Fruit fly (Drosophila melanogaster): ENCODE data around the gene Pkcdelta.

The Pkcdelta gene

DNA sequence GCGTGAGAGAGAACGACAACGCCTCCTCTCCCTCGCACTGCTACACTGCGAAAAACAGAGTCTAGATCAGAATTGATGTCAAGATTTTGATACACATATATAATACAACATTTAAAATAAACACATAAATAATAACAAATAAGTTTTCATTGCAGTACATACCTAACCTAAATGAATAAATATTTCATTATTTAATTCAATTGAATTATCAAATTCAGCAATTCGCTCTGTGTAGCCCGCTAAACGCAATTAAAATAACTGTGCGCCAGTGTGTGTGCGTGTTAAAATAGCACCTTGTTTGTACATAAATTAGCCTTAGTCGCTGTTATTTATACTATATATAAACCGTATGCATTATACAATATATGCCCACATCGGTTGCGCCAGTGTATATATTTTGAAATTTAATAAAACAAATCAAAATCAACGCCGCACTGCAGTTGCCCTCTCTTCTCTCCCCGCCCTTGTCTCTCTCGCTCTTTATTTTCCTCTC is 40.3 kb downstream of the Pkcdelta start (continued):
- TF ChIP-seq CG9797 (GFP tag; optimal IDR thresholded peaks at IDR 0.05) (peak; percentile 4), NK7.1 (GFP tag; optimal IDR thresholded peaks at IDR 0.05) (peak; percentile 45), toy (GFP tag; IDR thresholded peaks at IDR 0.05) (peak; percentile 89), tup (GFP tag; optimal IDR thresholded peaks at IDR 0.05) (peak; percentile 77), CG4424 (GFP tag; optimal IDR thresholded peaks at IDR 0.05) (peak; percentile 91), row (GFP tag; IDR thresholded peaks at IDR 0.05) (peak; percentile 98), Antp (GFP tag; optimal IDR thresholded peaks at IDR 0.05) (peak; percentile 42), CHES-1-like (GFP tag; optimal IDR thresholded peaks at IDR 0.05) (no peak), Fer3 (tag; optimal IDR thresholded peaks at IDR 0.05) (peak; percentile 96), CG1603 (tag; optimal IDR thresholded peaks at IDR 0.05) (peak; percentile 86), tio (GFP tag; optimal IDR thresholded peaks at IDR 0.05) (peak; percentile 93), CG5953 (GFP tag; IDR thresholded peaks at IDR 0.05) (peak; percentile 60; the same call in 1 of the 2 replicates), CG30431 (GFP tag; optimal IDR thresholded peaks at IDR 0.05) (peak; percentile 75), sob (GFP tag; IDR thresholded peaks at IDR 0.05) (peak; percentile 97), cg (GFP tag; optimal IDR thresholded peaks at IDR 0.05) (peak; percentile 55), CG30403 (GFP tag; optimal IDR thresholded peaks at IDR 0.05) (peak; percentile 95), sisA (GFP tag; IDR thresholded peaks at IDR 0.05) (peak; percentile 94), CG6689 (GFP tag; IDR thresholded peaks at IDR 0.05) (peak; percentile 93), Stat92E (GFP tag; optimal IDR thresholded peaks at IDR 0.05) (no peak), D (optimal IDR thresholded peaks at IDR 0.05) (no peak), D (GFP tag; optimal IDR thresholded peaks at IDR 0.05) (peak; percentile 92), CG17359 (tag; optimal IDR thresholded peaks at IDR 0.05) (peak; percentile 96), CG14965 (GFP tag; optimal IDR thresholded peaks at IDR 0.05; ENCODE audit: borderline replicate concordance) (no peak), CG1647 (GFP tag; optimal IDR thresholded peaks at IDR 0.05) (peak; percentile 67), slp2 (GFP tag; optimal IDR thresholded peaks at IDR 0.05) (no peak), stc (GFP tag; IDR thresholded peaks at IDR 0.05) (peak; percentile 90), lab (GFP tag; optimal IDR thresholded peaks at IDR 0.05) (peak; percentile 97), ftz-f1 (GFP tag; optimal IDR thresholded peaks at IDR 0.05) (peak; percentile 36), Dref (GFP tag; IDR thresholded peaks at IDR 0.05) (no peak), bcd (GFP tag; optimal IDR thresholded peaks at IDR 0.05) (peak; percentile 95), ham (GFP tag; IDR thresholded peaks at IDR 0.05) (peak; percentile 84), CG13287 (GFP tag; IDR thresholded peaks at IDR 0.05; ENCODE audit: partially characterized antibody) (no peak), CG12942 (GFP tag; optimal IDR thresholded peaks at IDR 0.05) (peak; percentile 89), HHEX (GFP tag; optimal IDR thresholded peaks at IDR 0.05) (peak; percentile 95), tx (GFP tag; optimal IDR thresholded peaks at IDR 0.05) (peak; percentile 8), so (GFP tag; IDR thresholded peaks at IDR 0.05) (peak; percentile 93), H15 (GFP tag; IDR thresholded peaks at IDR 0.05) (peak; percentile 87), CG11696 (GFP tag; IDR thresholded peaks at IDR 0.05) (peak; percentile 85), da (GFP tag; optimal IDR thresholded peaks at IDR 0.05) (no peak), CG8290 (GFP tag; optimal IDR thresholded peaks at IDR 0.05) (peak; percentile 76), CG8290 (tag; optimal IDR thresholded peaks at IDR 0.05) (peak; percentile 11 to 90), CG14860 (GFP tag; IDR thresholded peaks at IDR 0.05; ENCODE audit: partially characterized antibody) (no peak), CG10431 (GFP tag; optimal IDR thresholded peaks at IDR 0.05) (peak; percentile 42), tll (GFP tag; optimal IDR thresholded peaks at IDR 0.05) (peak in 1 of 2 experiments; percentile 24), CG13894 (tag; optimal IDR thresholded peaks at IDR 0.05) (peak; percentile 95), CG3065 (GFP tag; optimal IDR thresholded peaks at IDR 0.05) (peak; percentile 70), phol (tag; optimal IDR thresholded peaks at IDR 0.05) (peak; percentile 93), CG3838 (GFP tag; optimal IDR thresholded peaks at IDR 0.05) (peak; percentile 59), Hand (GFP tag; optimal IDR thresholded peaks at IDR 0.05) (peak; percentile 92), corto (GFP tag; optimal IDR thresholded peaks at IDR 0.05) (peak; percentile 89), CG13123 (GFP tag; optimal IDR thresholded peaks at IDR 0.05) (peak; percentile 81)
